Fruit fly (Drosophila melanogaster) whole organism, embryonic: ENCODE results near the gene CG14883.

ENCODE experiments used
- Atf3 ChIP-seq: fragments of 200-800 bp; sonication (Bioruptor generic); optimal IDR thresholded peaks from 3 replicates; lab custom pipeline; 2016; ENCODE audit warnings: missing biosample characterization, missing genetic modification characterization
- Atf6 ChIP-seq: fragments of 200-800 bp; sonication (Bioruptor generic); IDR thresholded peaks from 2 replicates; pipeline ENCODE4 v1.3.6; 2022; ENCODE audit warnings: missing biosample characterization, missing genetic modification characterization
- Awh ChIP-seq: fragments of 200-800 bp; sonication (Bioruptor generic); IDR thresholded peaks from 2 replicates; pipeline ENCODE4, ENCODE4 v1.3.6; 2022; ENCODE audit warnings: missing biosample characterization, missing genetic modification characterization
- B-H1 ChIP-seq: fragments of 200-800 bp; sonication (Bioruptor generic); IDR thresholded peaks from 3 replicates; pipeline ENCODE4 v1.3.6; 2022; ENCODE audit warnings: missing biosample characterization, missing genetic modification characterization
- Bgb ChIP-seq: fragments of 200-800 bp; sonication (Bioruptor generic); IDR thresholded peaks from 2 replicates; pipeline ENCODE4 v1.3.6; 2022; ENCODE audit warnings: missing biosample characterization, missing genetic modification characterization; ENCODE audit not compliant: partially characterized antibody
- C15 ChIP-seq: fragments of 200-800 bp; sonication (Bioruptor generic); IDR thresholded peaks from 3 replicates; pipeline ENCODE4 v1.3.6; 2022; ENCODE audit warnings: missing biosample characterization, missing genetic modification characterization
- CG10565 ChIP-seq: fragments of 200-800 bp; sonication (Bioruptor generic); optimal IDR thresholded peaks from 3 replicates; lab custom pipeline; 2016; ENCODE audit warnings: missing biosample characterization, mild to moderate bottlenecking, missing genetic modification characterization
- CG11560 ChIP-seq: fragments of 200-800 bp; sonication (Bioruptor generic); IDR thresholded peaks from 3 replicates; pipeline ENCODE4 v1.3.6; 2022; ENCODE audit warnings: missing biosample characterization, missing genetic modification characterization
- CG11696 ChIP-seq: fragments of 200-800 bp; sonication (Bioruptor generic); IDR thresholded peaks from 2 replicates; pipeline ENCODE4 v1.3.6; 2022; ENCODE audit warnings: missing biosample characterization, missing genetic modification characterization
- CG15011 ChIP-seq: fragments of 200-800 bp; sonication (Bioruptor generic); optimal IDR thresholded peaks from 3 replicates; lab custom pipeline; 2018; ENCODE audit warnings: missing biosample characterization, mild to moderate bottlenecking, missing genetic modification characterization
- CG15514 ChIP-seq: fragments of 200-800 bp; sonication (Bioruptor generic); optimal IDR thresholded peaks from 3 replicates; lab custom pipeline; 2017; ENCODE audit warnings: missing biosample characterization, missing genetic modification characterization, mild to moderate bottlenecking, moderate library complexity, missing genetic modification reagents
- CG17829 ChIP-seq: fragments of 200-800 bp; optimal IDR thresholded peaks from 2 replicates; lab custom pipeline; 2019; ENCODE audit warnings: missing biosample characterization, mild to moderate bottlenecking, missing genetic modification characterization, moderate library complexity
- CG2889 ChIP-seq: fragments of 200-800 bp; sonication (Bioruptor generic); IDR thresholded peaks from 3 replicates; pipeline ENCODE4 v1.3.6; 2022; ENCODE audit warnings: missing biosample characterization, missing genetic modification characterization
- CG30403 ChIP-seq: fragments of 200-800 bp; sonication (Bioruptor generic); optimal IDR thresholded peaks from 3 replicates; lab custom pipeline; 2016; ENCODE audit warnings: missing biosample characterization, missing genetic modification characterization
- CG3163 ChIP-seq: fragments of 200-800 bp; sonication (Bioruptor generic); optimal IDR thresholded peaks from 3 replicates; lab custom pipeline; 2016; ENCODE audit warnings: missing biosample characterization, missing genetic modification characterization
- CG3726 ChIP-seq: fragments of 200-800 bp; sonication (Bioruptor generic); IDR thresholded peaks from 3 replicates; pipeline ENCODE4, ENCODE4 v1.3.6; 2022; ENCODE audit warnings: missing biosample characterization, missing genetic modification characterization
- CG3838 ChIP-seq: fragments of 200-800 bp; sonication (Bioruptor generic); optimal IDR thresholded peaks from 3 replicates; lab custom pipeline; 2016; ENCODE audit warnings: missing biosample characterization, missing genetic modification characterization
- CG42726 ChIP-seq: fragments of 200-800 bp; sonication (Bioruptor generic); IDR thresholded peaks from 2 replicates; pipeline ENCODE4 v1.3.6; 2022; ENCODE audit warnings: missing biosample characterization, missing genetic modification characterization; ENCODE audit not compliant: partially characterized antibody
- CG4730 ChIP-seq: fragments of 200-800 bp; sonication (Bioruptor generic); IDR thresholded peaks from 2 replicates; pipeline ENCODE4 v1.3.6; 2022; ENCODE audit warnings: missing biosample characterization, missing genetic modification characterization
- CG4820 ChIP-seq: fragments of 200-800 bp; sonication (Bioruptor generic); optimal IDR thresholded peaks from 3 replicates; lab custom pipeline; 2016; ENCODE audit warnings: missing biosample characterization, missing genetic modification characterization
- CG7372 ChIP-seq: fragments of 200-800 bp; sonication (Bioruptor generic); IDR thresholded peaks from 2 replicates; pipeline ENCODE4 v1.3.6; 2022; ENCODE audit warnings: missing biosample characterization, missing genetic modification characterization
- CG8765 ChIP-seq: fragments of 200-800 bp; sonication (Bioruptor generic); IDR thresholded peaks from 2 replicates; pipeline ENCODE4 v1.3.6; 2022; ENCODE audit warnings: missing biosample characterization, missing genetic modification characterization
- CHES-1-like ChIP-seq: fragments of 200-800 bp; sonication (Bioruptor generic); optimal IDR thresholded peaks from 2 replicates; lab custom pipeline; 2016; ENCODE audit warnings: missing biosample characterization, missing genetic modification characterization
- CrebB ChIP-seq: fragments of 200-800 bp; sonication (Bioruptor generic); optimal IDR thresholded peaks from 3 replicates; lab custom pipeline; 2018; ENCODE audit warnings: missing biosample characterization, mild to moderate bottlenecking, missing genetic modification characterization
- ERR ChIP-seq: fragments of 200-800 bp; sonication (Bioruptor generic); optimal IDR thresholded peaks from 2 replicates; lab custom pipeline; 2016; ENCODE audit warnings: missing biosample characterization, missing genetic modification characterization
- Elba2 ChIP-seq: fragments of 200-800 bp; sonication (Bioruptor generic); optimal IDR thresholded peaks from 3 replicates; lab custom pipeline; 2016; ENCODE audit warnings: missing biosample characterization, missing genetic modification characterization
- HLH4C ChIP-seq: fragments of 200-800 bp; sonication (Bioruptor generic); IDR thresholded peaks from 3 replicates; pipeline ENCODE4 v1.3.6; 2022; ENCODE audit warnings: missing biosample characterization, missing genetic modification characterization; ENCODE audit not compliant: partially characterized antibody
- HmgZ ChIP-seq: fragments of 200-800 bp; sonication (Bioruptor generic); optimal IDR thresholded peaks from 2 replicates; lab custom pipeline; 2018; ENCODE audit warnings: missing biosample characterization, mild to moderate bottlenecking, missing genetic modification characterization
- Hr78 ChIP-seq, 2 experiments: fragments of 200-800 bp in 1 of 2; fragments of >200 bp in 1 of 2; sonication (Bioruptor generic) in 1 of 2; optimal IDR thresholded peaks; 2 replicates each; lab custom pipeline; 2017 to 2019; ENCODE audit warnings: missing biosample characterization in 2 of 2, missing genetic modification characterization in 2 of 2, mild to moderate bottlenecking in 1 of 2, moderate library complexity in 1 of 2
- MBD-R2 ChIP-seq: fragments of 200-800 bp; sonication (Bioruptor generic); IDR thresholded peaks from 2 replicates; pipeline ENCODE4 v1.3.6; 2022; ENCODE audit warnings: missing biosample characterization, missing genetic modification characterization
- Neu2 ChIP-seq: fragments of 200-800 bp; sonication (Bioruptor generic); optimal IDR thresholded peaks from 3 replicates; lab custom pipeline; 2016; ENCODE audit warnings: missing biosample characterization, missing genetic modification characterization, borderline replicate concordance
- Pdp1 ChIP-seq, 2 experiments: fragments of 200-800 bp; sonication (Bioruptor generic); optimal IDR thresholded peaks; 3 replicates each; lab custom pipeline; 2016; ENCODE audit warnings: missing biosample characterization in 2 of 2, missing genetic modification characterization in 2 of 2, mild to moderate bottlenecking in 1 of 2, moderate library complexity in 1 of 2
- Ravus ChIP-seq: fragments of 200-800 bp; sonication (Bioruptor generic); IDR thresholded peaks from 2 replicates; pipeline ENCODE4 v1.3.6; 2022; ENCODE audit warnings: missing biosample characterization, missing genetic modification characterization
- Sox102F ChIP-seq: fragments of 200-800 bp; sonication (Bioruptor generic); optimal IDR thresholded peaks from 2 replicates; lab custom pipeline; 2018; ENCODE audit warnings: missing biosample characterization, mild to moderate bottlenecking, missing genetic modification characterization, moderate library complexity
- Sry-β ChIP-seq: fragments of 200-800 bp; sonication (Bioruptor generic); optimal IDR thresholded peaks from 2 replicates; lab custom pipeline; 2018; ENCODE audit warnings: missing biosample characterization, mild to moderate bottlenecking, missing genetic modification characterization, moderate library complexity
- Taf1 ChIP-seq: fragments of 200-800 bp; sonication (Bioruptor generic); IDR thresholded peaks from 2 replicates; pipeline ENCODE4 v1.3.6; 2022; ENCODE audit warnings: missing biosample characterization, missing genetic modification characterization
- chif ChIP-seq, 2 experiments: fragments of 200-800 bp; sonication (Bioruptor generic); optimal IDR thresholded peaks; 3 replicates each; lab custom pipeline; 2016; ENCODE audit warnings: missing biosample characterization in 2 of 2, missing genetic modification characterization in 2 of 2
- crp ChIP-seq, 2 experiments: fragments of 200-800 bp; sonication (Bioruptor generic); optimal IDR thresholded peaks; 2 replicates in 1 of 2; 3 replicates in 1 of 2; lab custom pipeline; 2017; ENCODE audit warnings: missing biosample characterization in 2 of 2, missing genetic modification characterization in 2 of 2, mild to moderate bottlenecking in 1 of 2, moderate library complexity in 1 of 2
- dysf ChIP-seq: fragments of 200-800 bp; sonication (Bioruptor generic); IDR thresholded peaks from 3 replicates; pipeline ENCODE4 v1.3.6; 2022; ENCODE audit warnings: missing biosample characterization, missing genetic modification characterization
- exex ChIP-seq: fragments of 200-800 bp; sonication (Bioruptor generic); optimal IDR thresholded peaks from 4 replicates; lab custom pipeline; 2018; ENCODE audit warnings: missing biosample characterization, mild to moderate bottlenecking, missing genetic modification characterization, moderate library complexity
- grau ChIP-seq: fragments of 200-800 bp; optimal IDR thresholded peaks from 3 replicates; lab custom pipeline; 2019; ENCODE audit warnings: missing biosample characterization, mild to moderate bottlenecking, missing genetic modification characterization, moderate library complexity
- jigr1 ChIP-seq: fragments of 200-800 bp; sonication (Bioruptor generic); IDR thresholded peaks from 3 replicates; pipeline ENCODE4 v1.3.6; 2022; ENCODE audit warnings: missing biosample characterization, missing genetic modification characterization
- ken ChIP-seq: fragments of 200-800 bp; sonication (Bioruptor generic); IDR thresholded peaks from 3 replicates; pipeline ENCODE4 v1.3.6; 2022; ENCODE audit warnings: missing biosample characterization, missing genetic modification characterization
- nau ChIP-seq: fragments of 200-800 bp; sonication (Bioruptor generic); optimal IDR thresholded peaks from 3 replicates; lab custom pipeline; 2017; ENCODE audit warnings: missing biosample characterization, mild to moderate bottlenecking, missing genetic modification characterization, missing genetic modification reagents
- oc ChIP-seq: fragments of 200-800 bp; sonication (Bioruptor generic); optimal IDR thresholded peaks from 2 replicates; lab custom pipeline; 2018; ENCODE audit warnings: missing biosample characterization, mild to moderate bottlenecking, missing genetic modification characterization, moderate library complexity
- pan ChIP-seq, 4 experiments: fragments of >200 bp in 3 of 4; fragments of 200-800 bp in 1 of 4; sonication (Bioruptor generic) in 1 of 4; optimal IDR thresholded peaks in 3 of 4; IDR thresholded peaks in 1 of 4; 2 replicates each; pipeline versions ENCODE4 v1.3.6 to Lab custom; 2017 to 2022; ENCODE audit warnings: missing biosample characterization in 2 of 4, missing genetic modification characterization in 2 of 4, mixed read lengths in 1 of 4
- pzg ChIP-seq: fragments of 200-800 bp; sonication (Bioruptor generic); optimal IDR thresholded peaks from 3 replicates; lab custom pipeline; 2018; ENCODE audit warnings: missing biosample characterization, mild to moderate bottlenecking, missing genetic modification characterization, moderate library complexity
- twi ChIP-seq: fragments of 200-800 bp; optimal IDR thresholded peaks from 2 replicates; lab custom pipeline; 2019; ENCODE audit warnings: missing biosample characterization, mild to moderate bottlenecking, missing genetic modification characterization, moderate library complexity
- vvl ChIP-seq: fragments of 200-800 bp; sonication (Bioruptor generic); IDR thresholded peaks from 2 replicates; pipeline ENCODE4 v1.3.6; 2022; ENCODE audit warnings: missing biosample characterization, missing genetic modification characterization

The CG14883 gene

dm6 chr3R:16442937-16443336 lies 12.9 kb upstream of the CG14883 start, which contains the start of the genes Ttc1 and CG14882 (continued):
- TF ChIP-seq nau (GFP tag; lab: Kevin White, UChicago) (no peak), ERR (GFP tag; lab: Kevin White, UChicago) (peak; percentile 79), CG30403 (GFP tag; lab: Kevin White, UChicago) (peak; percentile 93), grau (tag; lab: Kevin White, UChicago) (peak; percentile 83), CG8765 (GFP tag; lab: Robert Waterston, UW) (no peak), CG42726 (no peak), B-H1 (GFP tag; lab: Robert Waterston, UW) (peak; percentile 73), dysf (GFP tag; lab: Robert Waterston, UW) (peak; percentile 86), C15 (GFP tag; lab: Robert Waterston, UW) (no peak; the same call in 2 of the 3 replicates), Pdp1 (GFP tag; optimal IDR thresholded peaks at IDR 0.05; lab: Kevin White, UChicago) (peak; percentile 87 to 90), Atf3 (GFP tag; lab: Kevin White, UChicago) (peak; percentile 53), CG11696 (peak; percentile 48), CG3163 (peak; percentile 64), CG17829 (peak; percentile 84), pan (optimal IDR thresholded peaks at IDR 0.05; lab: Kevin White, UChicago) (no peak), pan (GFP tag; optimal IDR thresholded peaks at IDR 0.05 in 1 of 2, IDR thresholded peaks at IDR 0.05 in 1 of 2) (peak in 1 of 2 experiments; percentile 81), exex (tag; lab: Kevin White, UChicago) (no peak), Awh (GFP tag; lab: Robert Waterston, UW) (peak; percentile 79), oc (tag; lab: Kevin White, UChicago) (no peak), vvl (GFP tag; lab: Robert Waterston, UW) (peak; percentile 92), CG4820 (GFP tag; lab: Kevin White, UChicago) (peak; percentile 61), CrebB (tag; lab: Kevin White, UChicago) (peak; percentile 44), HmgZ (peak; percentile 83), pzg (peak; percentile 49), chif (GFP tag; optimal IDR thresholded peaks at IDR 0.05; lab: Kevin White, UChicago) (peak; percentile 62 to 85), CG4730 (GFP tag; lab: Robert Waterston, UW) (peak; percentile 47), crp (GFP tag; optimal IDR thresholded peaks at IDR 0.05; lab: Kevin White, UChicago) (peak in 1 of 2 experiments; percentile 57), CG3838 (peak; percentile 71), CG15011 (GFP tag; lab: Kevin White, UChicago) (no peak), Hr78 (GFP tag; optimal IDR thresholded peaks at IDR 0.05; lab: Kevin White, UChicago) (no peak), Neu2 (GFP tag; lab: Kevin White, UChicago) (no peak), twi (tag; lab: Kevin White, UChicago) (peak; percentile 52), CG7372 (GFP tag; lab: Robert Waterston, UW) (peak; percentile 72), CG15514 (GFP tag; lab: Kevin White, UChicago) (peak; percentile 65), jigr1 (GFP tag; lab: Robert Waterston, UW) (no peak; the same call in 2 of the 3 replicates), Taf1 (GFP tag; lab: Robert Waterston, UW) (peak; percentile 77), CHES-1-like (GFP tag; lab: Kevin White, UChicago) (peak; percentile 88), CG11560 (peak; percentile 69; the same call in 2 of the 3 replicates), Sox102F (GFP tag; lab: Kevin White, UChicago) (no peak), Elba2 (GFP tag; lab: Kevin White, UChicago) (peak; percentile 42), CG2889 (GFP tag; lab: Robert Waterston, UW) (peak; percentile 91), Bgb (GFP tag; lab: Robert Waterston, UW) (peak; percentile 63), MBD-R2 (peak; percentile 93), CG3726 (GFP tag; lab: Robert Waterston, UW) (peak; percentile 68; the same call in 2 of the 3 replicates), CG10565 (GFP tag; lab: Kevin White, UChicago) (no peak), Sry-β (GFP tag; lab: Kevin White, UChicago) (peak; percentile 33), Atf6 (GFP tag; lab: Robert Waterston, UW) (peak; percentile 95), Ravus (peak; percentile 35; the same call in 1 of the 2 replicates), HLH4C (GFP tag; lab: Robert Waterston, UW) (peak; percentile 56; the same call in 2 of the 3 replicates), ken (GFP tag; lab: Robert Waterston, UW) (peak; percentile 95)
